Fruit fly (Drosophila melanogaster): ENCODE measurements around the gene CCT3.

DNA sequence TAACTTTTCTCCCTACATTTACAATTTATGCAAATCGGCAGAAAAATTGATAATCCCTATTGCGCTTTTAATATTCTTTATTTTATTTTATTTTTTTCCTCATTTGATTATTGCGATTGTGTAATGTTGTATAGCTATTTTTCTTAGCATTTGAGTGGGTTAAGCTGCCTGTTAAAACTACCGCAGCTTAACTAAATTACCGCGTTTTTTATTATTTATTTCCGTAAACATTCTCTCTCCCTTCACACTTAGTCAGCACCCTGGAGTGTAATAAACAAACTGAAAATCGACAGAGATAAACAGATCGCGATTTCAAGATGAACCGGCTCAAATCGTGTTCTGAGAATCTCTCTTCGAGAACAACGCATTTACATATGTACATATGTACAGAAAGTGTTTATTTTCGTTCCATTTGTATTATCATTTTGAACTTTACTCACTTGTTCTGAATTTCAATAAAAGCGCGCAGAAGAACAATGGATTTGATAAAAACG lies 7.6 kb downstream of the CCT3 start:
- TF ChIP-seq Hr4 (GFP tag; optimal IDR thresholded peaks at IDR 0.05): no peak
- no peak for TF ChIP-seq CG31627 (GFP tag; optimal IDR thresholded peaks at IDR 0.05)
- no peak for TF ChIP-seq pdm3 (GFP tag; optimal IDR thresholded peaks at IDR 0.05)
- no peak for TF ChIP-seq Gug (GFP tag; IDR thresholded peaks at IDR 0.05)
- no peak for TF ChIP-seq Hr39 (GFP tag; optimal IDR thresholded peaks at IDR 0.05)
- no peak for TF ChIP-seq Eip93F (GFP tag; optimal IDR thresholded peaks at IDR 0.05)

All from whole organism, prepupa.